Fruit fly (Drosophila melanogaster) whole organism, embryonic: ENCODE results near the gene CG17249.

Experiments used
- Atf-2 ChIP-seq: fragments of 200-800 bp; sonication (Bioruptor generic); optimal IDR thresholded peaks from 2 replicates; lab custom pipeline; 2016; ENCODE audit warnings: missing biosample characterization, missing genetic modification characterization
- BEAF-32 ChIP-seq: fragments of 200-800 bp; sonication (Bioruptor generic); optimal IDR thresholded peaks from 3 replicates; lab custom pipeline; 2017; ENCODE audit warnings: missing biosample characterization, missing genetic modification characterization, mild to moderate bottlenecking, moderate library complexity, missing genetic modification reagents
- CG10321 ChIP-seq: fragments of 200-800 bp; sonication (Bioruptor generic); IDR thresholded peaks from 2 replicates; pipeline ENCODE4 v1.3.6; 2022; ENCODE audit warnings: missing biosample characterization, missing genetic modification characterization
- CG10431 ChIP-seq: fragments of 200-800 bp; sonication (Bioruptor generic); optimal IDR thresholded peaks from 3 replicates; lab custom pipeline; 2018; ENCODE audit warnings: missing biosample characterization, mild to moderate bottlenecking, missing genetic modification characterization
- CG12299 ChIP-seq: fragments of 200-800 bp; sonication (Bioruptor generic); optimal IDR thresholded peaks from 2 replicates; lab custom pipeline; 2018; ENCODE audit warnings: missing biosample characterization, mild to moderate bottlenecking, missing genetic modification characterization
- CG1233 ChIP-seq: fragments of 200-800 bp; sonication (Bioruptor generic); optimal IDR thresholded peaks from 4 replicates; lab custom pipeline; 2018; ENCODE audit warnings: missing biosample characterization, mild to moderate bottlenecking, missing genetic modification characterization
- CG12659 ChIP-seq: fragments of 200-800 bp; sonication (Bioruptor generic); optimal IDR thresholded peaks from 3 replicates; lab custom pipeline; 2017; ENCODE audit warnings: mild to moderate bottlenecking, missing biosample characterization, missing genetic modification reagents, missing genetic modification characterization
- CG12769 ChIP-seq: fragments of 200-800 bp; sonication (Bioruptor generic); optimal IDR thresholded peaks from 2 replicates; lab custom pipeline; 2019; ENCODE audit warnings: missing biosample characterization, mild to moderate bottlenecking, missing genetic modification characterization, moderate library complexity
- CG14050 ChIP-seq: fragments of 200-800 bp; sonication (Bioruptor generic); IDR thresholded peaks from 3 replicates; pipeline ENCODE4 v1.3.6; 2022; ENCODE audit warnings: missing biosample characterization, missing genetic modification characterization
- CG14710 ChIP-seq: fragments of 200-800 bp; sonication (Bioruptor generic); optimal IDR thresholded peaks from 3 replicates; lab custom pipeline; 2019; ENCODE audit warnings: missing biosample characterization, mild to moderate bottlenecking, missing genetic modification characterization, moderate library complexity
- CG15073 ChIP-seq: fragments of 200-800 bp; sonication (Bioruptor generic); optimal IDR thresholded peaks from 2 replicates; lab custom pipeline; 2016; ENCODE audit warnings: missing biosample characterization, missing genetic modification characterization
- CG15479 ChIP-seq: fragments of 200-800 bp; sonication (Bioruptor generic); optimal IDR thresholded peaks from 3 replicates; lab custom pipeline; 2019; ENCODE audit warnings: missing biosample characterization, mild to moderate bottlenecking, missing genetic modification characterization, moderate library complexity
- CG17186 ChIP-seq: fragments of 200-800 bp; sonication (Bioruptor generic); optimal IDR thresholded peaks from 3 replicates; lab custom pipeline; 2017; ENCODE audit warnings: missing biosample characterization, missing genetic modification reagents, missing genetic modification characterization
- CG17385 ChIP-seq: fragments of 200-800 bp; sonication (Bioruptor generic); optimal IDR thresholded peaks from 3 replicates; lab custom pipeline; 2018; ENCODE audit warnings: missing biosample characterization, mild to moderate bottlenecking, missing genetic modification characterization
- CG17802 ChIP-seq: fragments of 200-800 bp; sonication (Bioruptor generic); optimal IDR thresholded peaks from 2 replicates; lab custom pipeline; 2018; ENCODE audit warnings: missing biosample characterization, mild to moderate bottlenecking, missing genetic modification characterization, moderate library complexity
- CG18619 ChIP-seq: fragments of 200-800 bp; sonication (Bioruptor generic); optimal IDR thresholded peaks from 3 replicates; lab custom pipeline; 2017; ENCODE audit warnings: missing biosample characterization, mild to moderate bottlenecking, missing genetic modification characterization
- CG2120 ChIP-seq: fragments of 200-800 bp; sonication (Bioruptor generic); optimal IDR thresholded peaks from 3 replicates; lab custom pipeline; 2016; ENCODE audit warnings: missing biosample characterization, missing genetic modification characterization
- CG31441 ChIP-seq: fragments of 200-800 bp; sonication (Bioruptor generic); IDR thresholded peaks from 2 replicates; pipeline ENCODE4 v1.3.6; 2022; ENCODE audit warnings: missing biosample characterization, missing genetic modification characterization
- CG34376 ChIP-seq: fragments of 200-800 bp; sonication (Bioruptor generic); optimal IDR thresholded peaks from 2 replicates; lab custom pipeline; 2018; ENCODE audit warnings: missing biosample characterization, mild to moderate bottlenecking, missing genetic modification characterization
- CG6765 ChIP-seq: fragments of 200-800 bp; sonication (Bioruptor generic); optimal IDR thresholded peaks from 3 replicates; lab custom pipeline; 2017; ENCODE audit warnings: missing biosample characterization, mild to moderate bottlenecking, missing genetic modification characterization
- CG7271 ChIP-seq: fragments of 200-800 bp; sonication (Bioruptor generic); optimal IDR thresholded peaks from 2 replicates; lab custom pipeline; 2018; ENCODE audit warnings: missing biosample characterization, mild to moderate bottlenecking, missing genetic modification characterization, moderate library complexity
- CG7745 ChIP-seq: fragments of 200-800 bp; sonication (Bioruptor generic); optimal IDR thresholded peaks from 2 replicates; lab custom pipeline; 2018; ENCODE audit warnings: missing biosample characterization, mild to moderate bottlenecking, missing genetic modification characterization, moderate library complexity
- CG9215 ChIP-seq: fragments of 200-800 bp; sonication (Bioruptor generic); IDR thresholded peaks from 2 replicates; pipeline ENCODE4 v1.3.6; 2022; ENCODE audit warnings: missing biosample characterization, missing genetic modification characterization
- CG9817 ChIP-seq: fragments of 200-800 bp; sonication (Bioruptor generic); optimal IDR thresholded peaks from 2 replicates; lab custom pipeline; 2018; ENCODE audit warnings: missing biosample characterization, mild to moderate bottlenecking, missing genetic modification characterization, moderate library complexity
- Ets65A ChIP-seq: fragments of 200-800 bp; sonication (Bioruptor generic); peaks from one replicate; lab custom pipeline; 2016; ENCODE audit warnings: missing biosample characterization, missing genetic modification characterization
- Ets97D ChIP-seq: fragments of 200-800 bp; sonication (Bioruptor generic); optimal IDR thresholded peaks from 3 replicates; lab custom pipeline; 2016; ENCODE audit warnings: missing biosample characterization, missing genetic modification characterization
- GATAe ChIP-seq: fragments of 200-800 bp; sonication (Bioruptor generic); conservative IDR thresholded peaks from 2 replicates; pipeline ENCODE4 v1.3.6; 2022; ENCODE audit warnings: missing biosample characterization, missing genetic modification characterization
- Gug ChIP-seq: fragments of 200-800 bp; sonication (Bioruptor generic); IDR thresholded peaks from 4 replicates; pipeline ENCODE4 v1.3.6; 2022; ENCODE audit warnings: missing biosample characterization, missing genetic modification characterization
- Hand ChIP-seq: fragments of 200-800 bp; sonication (Bioruptor generic); optimal IDR thresholded peaks from 2 replicates; lab custom pipeline; 2017; ENCODE audit warnings: mild to moderate bottlenecking, missing biosample characterization, missing genetic modification reagents, missing genetic modification characterization
- Hmr ChIP-seq: fragments of 200-800 bp; sonication (Bioruptor generic); optimal IDR thresholded peaks from 3 replicates; lab custom pipeline; 2017; ENCODE audit warnings: mild to moderate bottlenecking, missing biosample characterization, missing genetic modification reagents, missing genetic modification characterization
- MESR4 ChIP-seq: fragments of 200-800 bp; sonication (Bioruptor generic); optimal IDR thresholded peaks from 2 replicates; lab custom pipeline; 2018; ENCODE audit warnings: missing biosample characterization, mild to moderate bottlenecking, missing genetic modification characterization, moderate library complexity
- Myb ChIP-seq: fragments of 200-800 bp; sonication (Bioruptor generic); optimal IDR thresholded peaks from 2 replicates; lab custom pipeline; 2016; ENCODE audit warnings: missing biosample characterization, missing genetic modification characterization
- NfI ChIP-seq: fragments of 200-800 bp; sonication (Bioruptor generic); optimal IDR thresholded peaks from 3 replicates; lab custom pipeline; 2018; ENCODE audit warnings: missing biosample characterization, mild to moderate bottlenecking, missing genetic modification characterization, moderate library complexity
- PHDP ChIP-seq: fragments of 200-800 bp; sonication (Bioruptor generic); optimal IDR thresholded peaks from 3 replicates; lab custom pipeline; 2018; ENCODE audit warnings: missing biosample characterization, mild to moderate bottlenecking, missing genetic modification characterization, moderate library complexity
- caup ChIP-seq: fragments of 200-800 bp; sonication (Bioruptor generic); optimal IDR thresholded peaks from 3 replicates; lab custom pipeline; 2017; ENCODE audit warnings: missing biosample characterization, mild to moderate bottlenecking, missing genetic modification characterization, moderate library complexity; ENCODE audit not compliant: severe bottlenecking
- ci ChIP-seq: fragments of 200-800 bp; sonication (Bioruptor generic); IDR thresholded peaks from 3 replicates; pipeline ENCODE4 v1.3.6; 2022; ENCODE audit warnings: missing biosample characterization, missing genetic modification characterization
- crp ChIP-seq, 2 experiments: fragments of 200-800 bp; sonication (Bioruptor generic); optimal IDR thresholded peaks; 2 replicates in 1 of 2; 3 replicates in 1 of 2; lab custom pipeline; 2017; ENCODE audit warnings: missing biosample characterization in 2 of 2, missing genetic modification characterization in 2 of 2, mild to moderate bottlenecking in 1 of 2, moderate library complexity in 1 of 2
- dm ChIP-seq: fragments of 200-800 bp; sonication (Bioruptor generic); optimal IDR thresholded peaks from 3 replicates; lab custom pipeline; 2016; ENCODE audit warnings: missing biosample characterization, missing genetic modification characterization
- eyg ChIP-seq: fragments of 200-800 bp; sonication (Bioruptor generic); optimal IDR thresholded peaks from 3 replicates; lab custom pipeline; 2016; ENCODE audit warnings: missing biosample characterization, missing genetic modification characterization
- gcm ChIP-seq: fragments of 200-800 bp; sonication (Bioruptor generic); optimal IDR thresholded peaks from 2 replicates; lab custom pipeline; 2019; ENCODE audit warnings: missing biosample characterization, mild to moderate bottlenecking, missing genetic modification characterization, moderate library complexity
- gfzf ChIP-seq: fragments of 200-800 bp; sonication (Bioruptor generic); optimal IDR thresholded peaks from 2 replicates; lab custom pipeline; 2016; ENCODE audit warnings: missing biosample characterization, mild to moderate bottlenecking, missing genetic modification characterization, moderate library complexity
- gsb-n ChIP-seq: fragments of 200-800 bp; sonication (Bioruptor generic); optimal IDR thresholded peaks from 3 replicates; lab custom pipeline; 2018; ENCODE audit warnings: missing biosample characterization, mild to moderate bottlenecking, missing genetic modification characterization
- hbn ChIP-seq: fragments of 200-800 bp; sonication (Bioruptor generic); IDR thresholded peaks from 2 replicates; pipeline ENCODE4 v1.3.6; 2022; ENCODE audit warnings: missing biosample characterization, missing genetic modification characterization; ENCODE audit not compliant: partially characterized antibody
- hkb ChIP-seq, 2 experiments: fragments of 200-800 bp in 1 of 2; fragments of >200 bp in 1 of 2; sonication (Bioruptor generic) in 1 of 2; IDR thresholded peaks in 1 of 2; optimal IDR thresholded peaks in 1 of 2; 2 replicates each; pipeline versions ENCODE4 v1.3.6 to Lab custom; 2017 to 2022; ENCODE audit warnings: missing biosample characterization in 1 of 2, missing genetic modification characterization in 1 of 2
- nerfin-1 ChIP-seq: fragments of 200-800 bp; sonication (Bioruptor generic); optimal IDR thresholded peaks from 3 replicates; lab custom pipeline; 2019; ENCODE audit warnings: missing biosample characterization, mild to moderate bottlenecking, missing genetic modification characterization, moderate library complexity
- repo ChIP-seq: fragments of 200-800 bp; sonication (Bioruptor generic); optimal IDR thresholded peaks from 2 replicates; lab custom pipeline; 2016; ENCODE audit warnings: missing biosample characterization, missing genetic modification characterization
- rib ChIP-seq: fragments of 200-800 bp; sonication (Bioruptor generic); IDR thresholded peaks from 2 replicates; pipeline ENCODE4 v1.3.6; 2022; ENCODE audit warnings: missing biosample characterization, missing genetic modification characterization

CG17249 gene

dm6 chr3L:1602064-1602832 is 45.0 kb downstream of the CG17249 start, which contains the start of gene CG12104 (continued):
- TF ChIP-seq repo (GFP tag; lab: Kevin White, UChicago) (no peak), CG14710 (peak; percentile 57), CG9215 (GFP tag; lab: Robert Waterston, UW) (no peak), gcm (peak; percentile 19), CG7271 (tag; lab: Kevin White, UChicago) (no peak), eyg (GFP tag; lab: Kevin White, UChicago) (no peak), Myb (GFP tag; lab: Kevin White, UChicago) (peak; percentile 82), Atf-2 (GFP tag; lab: Kevin White, UChicago) (no peak), hkb (optimal IDR thresholded peaks at IDR 0.05; lab: Kevin White, UChicago) (no peak), hkb (GFP tag; IDR thresholded peaks at IDR 0.05; lab: Robert Waterston, UW) (0 out of 2 replicates have a peak, but pooled peaks have one; percentile 8), CG34376 (GFP tag; lab: Kevin White, UChicago) (peak; percentile 55), CG9817 (tag; lab: Kevin White, UChicago) (no peak), Hand (GFP tag; lab: Kevin White, UChicago) (no peak), CG15479 (GFP tag; lab: Kevin White, UChicago) (peak; percentile 91), Ets97D (peak; percentile 90), CG17802 (tag; lab: Kevin White, UChicago) (peak; percentile 64), CG17186 (GFP tag; lab: Kevin White, UChicago) (peak; percentile 18), PHDP (peak; percentile 14), Ets65A (GFP tag; lab: Kevin White, UChicago) (peak; percentile 86), CG10431 (GFP tag; lab: Kevin White, UChicago) (peak; percentile 51), nerfin-1 (peak; percentile 11), MESR4 (GFP tag; lab: Kevin White, UChicago) (peak; percentile 62), CG12659 (GFP tag; lab: Kevin White, UChicago) (peak; percentile 47), crp (GFP tag; optimal IDR thresholded peaks at IDR 0.05; lab: Kevin White, UChicago) (peak in 1 of 2 experiments; percentile 53), CG15073 (no peak), GATAe (GFP tag; lab: Robert Waterston, UW) (peak; percentile 96), CG12769 (tag; lab: Kevin White, UChicago) (no peak), gsb-n (tag; lab: Kevin White, UChicago) (peak; percentile 44), caup (GFP tag; lab: Kevin White, UChicago) (no peak), ci (0 out of 3 replicates have a peak, but pooled peaks have one; percentile 14), CG12299 (peak; percentile 29), NfI (peak; percentile 44), Hmr (GFP tag; lab: Kevin White, UChicago) (peak; percentile 51), CG1233 (GFP tag; lab: Kevin White, UChicago) (peak; percentile 38), CG14050 (no peak), CG6765 (GFP tag; lab: Kevin White, UChicago) (no peak), Gug (GFP tag; lab: Robert Waterston, UW) (no peak), CG10321 (GFP tag; lab: Robert Waterston, UW) (no peak), hbn (no peak), gfzf (GFP tag; lab: Kevin White, UChicago) (peak; percentile 76), rib (GFP tag; lab: Robert Waterston, UW) (peak; percentile 54; the same call in 1 of the 2 replicates), CG18619 (GFP tag; lab: Kevin White, UChicago) (no peak), CG31441 (GFP tag; lab: Robert Waterston, UW) (peak; percentile 54), dm (GFP tag; lab: Kevin White, UChicago) (no peak), CG17385 (GFP tag; lab: Kevin White, UChicago) (peak; percentile 41), BEAF-32 (GFP tag; lab: Kevin White, UChicago) (peak; percentile 12), CG7745 (tag; lab: Kevin White, UChicago) (no peak), CG2120 (GFP tag; lab: Kevin White, UChicago) (peak; percentile 10)
